Fruit fly (Drosophila melanogaster): ENCODE measurements around the gene Rpn7.

Gene Rpn7

dm6 chr3R:22468829-22469487, 7.1 kb upstream of the Rpn7 start (continued):
- peak; percentile 81 for TF ChIP-seq CG15011 (GFP tag; optimal IDR thresholded peaks at IDR 0.05)
- peak; percentile 63 for TF ChIP-seq ham (GFP tag; IDR thresholded peaks at IDR 0.05)
- peak; percentile 51 for TF ChIP-seq fd64A (GFP tag; optimal IDR thresholded peaks at IDR 0.05)
- TF ChIP-seq Myb (GFP tag; optimal IDR thresholded peaks at IDR 0.05), result peak; percentile 76
- TF ChIP-seq CG12155 (GFP tag; optimal IDR thresholded peaks at IDR 0.05), result peak; percentile 79
- TF ChIP-seq CG1832 (GFP tag; optimal IDR thresholded peaks at IDR 0.05), result no peak
- TF ChIP-seq CG13123 (GFP tag; optimal IDR thresholded peaks at IDR 0.05), result peak; percentile 44
- TF ChIP-seq pnt (GFP tag; optimal IDR thresholded peaks at IDR 0.05), result peak; percentile 85
- TF ChIP-seq btn (GFP tag; optimal IDR thresholded peaks at IDR 0.05), result peak; percentile 70
- TF ChIP-seq gsb (GFP tag; IDR thresholded peaks at IDR 0.05), result peak; percentile 73
- peak; percentile 63; the same call in 1 of the 2 replicates for TF ChIP-seq ap (GFP tag; IDR thresholded peaks at IDR 0.05)
- peak; percentile 74 to 88 for TF ChIP-seq Pdp1 (GFP tag; optimal IDR thresholded peaks at IDR 0.05)
- TF ChIP-seq tx (GFP tag; optimal IDR thresholded peaks at IDR 0.05), result peak; percentile 84
- peak; percentile 90 for TF ChIP-seq gem (tag; optimal IDR thresholded peaks at IDR 0.05)
- peak; percentile 10 for TF ChIP-seq CG17186 (GFP tag; optimal IDR thresholded peaks at IDR 0.05)
- no peak for TF ChIP-seq Sin3A (optimal IDR thresholded peaks at IDR 0.05)
- peak; percentile 66 for TF ChIP-seq klu (GFP tag; IDR thresholded peaks at IDR 0.05)
- peak; percentile 86 for TF ChIP-seq sug (tag; optimal IDR thresholded peaks at IDR 0.05)
- TF ChIP-seq Oli (tag; optimal IDR thresholded peaks at IDR 0.05), result peak; percentile 89
- peak; percentile 72; the same call in 2 of the 3 replicates for TF ChIP-seq CG11560 (tag; IDR thresholded peaks at IDR 0.05)
- peak; percentile 69 for TF ChIP-seq Six4 (GFP tag; optimal IDR thresholded peaks at IDR 0.05)
- no peak for TF ChIP-seq insv (GFP tag; optimal IDR thresholded peaks at IDR 0.05)
- peak; percentile 65; the same call in 1 of the 2 replicates for TF ChIP-seq sens-2 (GFP tag; IDR thresholded peaks at IDR 0.05)
- TF ChIP-seq trem (tag; optimal IDR thresholded peaks at IDR 0.05), result peak; percentile 34
- peak; percentile 64 for TF ChIP-seq CG11723 (GFP tag; optimal IDR thresholded peaks at IDR 0.05)
- no peak for TF ChIP-seq Hmx (GFP tag; optimal IDR thresholded peaks at IDR 0.05)
- no peak for TF ChIP-seq dan (GFP tag; IDR thresholded peaks at IDR 0.05)
- no peak for TF ChIP-seq Lhr (GFP tag; optimal IDR thresholded peaks at IDR 0.05)
- TF ChIP-seq cad (GFP tag; optimal IDR thresholded peaks at IDR 0.05), result no peak
- TF ChIP-seq CG9215 (GFP tag; IDR thresholded peaks at IDR 0.05), result peak; percentile 85
- TF ChIP-seq sob (GFP tag; IDR thresholded peaks at IDR 0.05), result peak; percentile 90
- TF ChIP-seq CG4707 (GFP tag; optimal IDR thresholded peaks at IDR 0.05), result peak; percentile 56
- peak; percentile 71 for TF ChIP-seq Atf3 (GFP tag; optimal IDR thresholded peaks at IDR 0.05)
- TF ChIP-seq grau (tag; optimal IDR thresholded peaks at IDR 0.05), result peak; percentile 88
- TF ChIP-seq aop (GFP tag; IDR thresholded peaks at IDR 0.05), result peak; percentile 69; the same call in 1 of the 2 replicates
- TF ChIP-seq CG6854 (GFP tag; optimal IDR thresholded peaks at IDR 0.05), result peak; percentile 85
- peak; percentile 86 for TF ChIP-seq CG10543 (GFP tag; optimal IDR thresholded peaks at IDR 0.05)
- TF ChIP-seq nmo (GFP tag; optimal IDR thresholded peaks at IDR 0.05), result peak; percentile 93
- no peak for TF ChIP-seq ato (GFP tag; IDR thresholded peaks at IDR 0.05; ENCODE audit: partially characterized antibody)
- peak; percentile 87 for TF ChIP-seq scrt (GFP tag; optimal IDR thresholded peaks at IDR 0.05)
- peak; percentile 54 for TF ChIP-seq CG2875 (GFP tag; optimal IDR thresholded peaks at IDR 0.05)
- peak; percentile 78 for TF ChIP-seq CG11398 (GFP tag; optimal IDR thresholded peaks at IDR 0.05)
- peak; percentile 39 for TF ChIP-seq CG2116 (GFP tag; optimal IDR thresholded peaks at IDR 0.05)
- peak; percentile 84 for TF ChIP-seq Sox100B (GFP tag; optimal IDR thresholded peaks at IDR 0.05)
- no peak for TF ChIP-seq dati (GFP tag; IDR thresholded peaks at IDR 0.05)
- peak; percentile 83 for TF ChIP-seq sisA (GFP tag; IDR thresholded peaks at IDR 0.05)
- no peak for TF ChIP-seq Dfd (GFP tag; optimal IDR thresholded peaks at IDR 0.05)
- peak in 1 of 2 experiments; percentile 28 for TF ChIP-seq crp (GFP tag; optimal IDR thresholded peaks at IDR 0.05)
- no peak for TF ChIP-seq gcm (GFP tag; optimal IDR thresholded peaks at IDR 0.05)
- peak; percentile 84 for TF ChIP-seq vfl (GFP tag; optimal IDR thresholded peaks at IDR 0.05)
